Worm (Caenorhabditis elegans) whole organism, young adult: Measurements from ENCODE around the gene C41C4.9.

Experiments used
- B0261.1 ChIP-seq: sonication (generic microtip); optimal IDR thresholded peaks from 2 replicates; lab custom pipeline; 2016; ENCODE audit warnings: mild to moderate bottlenecking, missing genetic modification characterization, moderate library complexity, missing compliant biosample characterization
- C06A6.2 ChIP-seq: fragments of 200-800 bp; sonication (Bioruptor generic); conservative IDR thresholded peaks from 2 replicates; pipeline ENCODE4 v1.3.6; 2022; ENCODE audit warnings: missing genetic modification characterization, missing compliant biosample characterization
- C17E4.6 ChIP-seq: fragments of 200-800 bp; sonication (Bioruptor generic); IDR thresholded peaks from 2 replicates; pipeline ENCODE4 v1.3.6; 2022; ENCODE audit warnings: missing genetic modification reagents, missing genetic modification characterization, missing compliant biosample characterization
- F10E7.11 ChIP-seq: sonication (generic microtip); optimal IDR thresholded peaks from 2 replicates; lab custom pipeline; 2017; ENCODE audit warnings: mild to moderate bottlenecking, missing genetic modification characterization, moderate library complexity, missing compliant biosample characterization
- F33H1.4 ChIP-seq: fragments of 200-800 bp; sonication (Bioruptor generic); IDR thresholded peaks from 2 replicates; pipeline ENCODE4 v1.3.6; 2022; ENCODE audit warnings: missing genetic modification reagents, missing genetic modification characterization, missing compliant biosample characterization
- F39B2.1 ChIP-seq: fragments of 200-800 bp; sonication (Bioruptor generic); IDR thresholded peaks from 2 replicates; pipeline ENCODE4 v1.3.6; 2022; ENCODE audit warnings: missing genetic modification reagents, missing genetic modification characterization, missing compliant biosample characterization
- F49E8.2 ChIP-seq: sonication (generic microtip); optimal IDR thresholded peaks from 3 replicates; lab custom pipeline; 2017; ENCODE audit warnings: missing genetic modification characterization, mild to moderate bottlenecking, missing compliant biosample characterization, antibody characterized with exemption, moderate library complexity; ENCODE audit not compliant: insufficient read depth
- F52B5.7 ChIP-seq: sonication (generic microtip); optimal IDR thresholded peaks from 2 replicates; lab custom pipeline; 2016; ENCODE audit warnings: mild to moderate bottlenecking, missing genetic modification characterization, missing compliant biosample characterization
- F57A8.1 ChIP-seq: fragments of 200-800 bp; sonication (Bioruptor generic); optimal IDR thresholded peaks from 2 replicates; lab custom pipeline; 2018; ENCODE audit warnings: mild to moderate bottlenecking, missing genetic modification characterization, moderate library complexity, missing compliant biosample characterization
- K11D2.4 ChIP-seq: fragments of 200-800 bp; sonication (Bioruptor generic); IDR thresholded peaks from 2 replicates; pipeline ENCODE4 v1.3.6; 2022; ENCODE audit warnings: missing genetic modification reagents, missing genetic modification characterization, missing compliant biosample characterization
- T26A5.8 ChIP-seq: sonication (generic microtip); optimal IDR thresholded peaks from 2 replicates; lab custom pipeline; 2016; ENCODE audit warnings: missing genetic modification characterization, missing compliant biosample characterization
- Y67H2A.10 ChIP-seq: fragments of 200-800 bp; sonication (Bioruptor generic); conservative IDR thresholded peaks from 2 replicates; pipeline ENCODE4 v1.3.6; 2022; ENCODE audit warnings: missing genetic modification reagents, missing genetic modification characterization, missing compliant biosample characterization
- Y95B8A.8 ChIP-seq: fragments of 200-800 bp; sonication (Bioruptor generic); IDR thresholded peaks from 2 replicates; pipeline ENCODE4 v1.3.6; 2022; ENCODE audit warnings: missing genetic modification reagents, missing genetic modification characterization, missing compliant biosample characterization
- akir-1 ChIP-seq: fragments of 200-800 bp; sonication (Bioruptor generic); optimal IDR thresholded peaks from 2 replicates; lab custom pipeline; 2018; ENCODE audit warnings: mild to moderate bottlenecking, missing genetic modification characterization, moderate library complexity, missing compliant biosample characterization
- ama-1 ChIP-seq, 3 experiments: fragments of 150-350 bp in 1 of 3; sonication (generic microtip) in 2 of 3; optimal IDR thresholded peaks; 2 replicates each; lab custom pipeline; 2014 to 2018; ENCODE audit warnings: missing biosample characterization in 2 of 3, missing genetic modification characterization in 2 of 3, missing genetic modification reagents in 2 of 3
- ccch-3 ChIP-seq: fragments of 200-800 bp; sonication (Bioruptor generic); optimal IDR thresholded peaks from 2 replicates; lab custom pipeline; 2018; ENCODE audit warnings: mild to moderate bottlenecking, missing genetic modification characterization, missing compliant biosample characterization
- cebp-1 ChIP-seq, 2 experiments: fragments of 200-800 bp in 1 of 2; sonication (Bioruptor generic) in 1 of 2; sonication (generic microtip) in 1 of 2; IDR thresholded peaks in 1 of 2; optimal IDR thresholded peaks in 1 of 2; 2 replicates each; pipeline versions ENCODE4 v1.3.6 to Lab custom; 2017 to 2022; ENCODE audit warnings: missing compliant biosample characterization in 2 of 2, missing genetic modification characterization in 2 of 2, mild to moderate bottlenecking in 1 of 2, missing genetic modification reagents in 1 of 2, moderate library complexity in 1 of 2
- cebp-2 ChIP-seq: fragments of 200-800 bp; sonication (Bioruptor generic); IDR thresholded peaks from 2 replicates; pipeline ENCODE4 v1.3.6; 2022; ENCODE audit warnings: missing genetic modification characterization, missing compliant biosample characterization
- dpff-1 ChIP-seq: sonication (generic microtip); optimal IDR thresholded peaks from 2 replicates; lab custom pipeline; 2017; ENCODE audit warnings: mild to moderate bottlenecking, missing genetic modification characterization, missing compliant biosample characterization
- egl-44 ChIP-seq: fragments of 200-800 bp; sonication (Bioruptor generic); IDR thresholded peaks from 2 replicates; pipeline ENCODE4 v1.3.6; 2022; ENCODE audit warnings: missing genetic modification reagents, missing genetic modification characterization, missing compliant biosample characterization
- hmg-1.2 ChIP-seq: fragments of 200-800 bp; sonication (Bioruptor generic); IDR thresholded peaks from 2 replicates; pipeline ENCODE4 v1.3.6; 2022; ENCODE audit warnings: missing genetic modification reagents, missing genetic modification characterization, missing compliant biosample characterization
- hmg-20 ChIP-seq: fragments of 200-800 bp; sonication (Bioruptor generic); IDR thresholded peaks from 2 replicates; pipeline ENCODE4 v1.3.6; 2022; ENCODE audit warnings: missing genetic modification reagents, missing genetic modification characterization, missing compliant biosample characterization
- hrde-1 ChIP-seq: sonication (generic microtip); optimal IDR thresholded peaks from 2 replicates; lab custom pipeline; 2016; ENCODE audit warnings: missing genetic modification characterization, mild to moderate bottlenecking, missing compliant biosample characterization, moderate library complexity, missing genotype, missing genetic modification reagents, borderline replicate concordance
- let-526 ChIP-seq: fragments of 200-800 bp; sonication (Bioruptor generic); IDR thresholded peaks from 2 replicates; pipeline ENCODE4 v1.3.6; 2022; ENCODE audit warnings: missing genetic modification reagents, missing genetic modification characterization, missing compliant biosample characterization
- lin-26 ChIP-seq: fragments of 200-800 bp; sonication (Bioruptor generic); IDR thresholded peaks from 2 replicates; pipeline ENCODE4 v1.3.6; 2022; ENCODE audit warnings: missing genetic modification reagents, missing genetic modification characterization, missing compliant biosample characterization
- madf-10 ChIP-seq: sonication (generic microtip); optimal IDR thresholded peaks from 2 replicates; lab custom pipeline; 2016; ENCODE audit warnings: mild to moderate bottlenecking, missing genetic modification characterization, missing compliant biosample characterization
- mel-28 ChIP-seq: sonication (generic microtip); optimal IDR thresholded peaks from 2 replicates; lab custom pipeline; 2016; ENCODE audit warnings: borderline replicate concordance, mild to moderate bottlenecking, missing genetic modification characterization, missing compliant biosample characterization
- mes-4 ChIP-seq: sonication (generic microtip); optimal IDR thresholded peaks from 2 replicates; lab custom pipeline; 2016; ENCODE audit warnings: missing genotype, missing genetic modification characterization, missing compliant biosample characterization
- mxl-1 ChIP-seq: sonication (generic microtip); optimal IDR thresholded peaks from 2 replicates; lab custom pipeline; 2016; ENCODE audit warnings: missing genetic modification characterization, missing compliant biosample characterization
- nfya-1 ChIP-seq: sonication (generic microtip); optimal IDR thresholded peaks from 2 replicates; lab custom pipeline; 2017; ENCODE audit warnings: antibody characterized with exemption, missing compliant biosample characterization, missing genetic modification characterization, borderline replicate concordance; ENCODE audit not compliant: insufficient read depth
- nfyb-1 ChIP-seq: fragments of 200-800 bp; sonication (Bioruptor generic); IDR thresholded peaks from 2 replicates; pipeline ENCODE4 v1.3.6; 2022; ENCODE audit warnings: missing genetic modification reagents, missing genetic modification characterization, missing compliant biosample characterization
- nhr-27 ChIP-seq: fragments of 200-800 bp; sonication (Bioruptor generic); optimal IDR thresholded peaks from 2 replicates; lab custom pipeline; 2018; ENCODE audit warnings: mild to moderate bottlenecking, missing genetic modification characterization, moderate library complexity, missing compliant biosample characterization
- nhr-80 ChIP-seq: sonication (generic microtip); optimal IDR thresholded peaks from 2 replicates; lab custom pipeline; 2016; ENCODE audit warnings: missing genetic modification characterization, missing compliant biosample characterization
- repo-1 ChIP-seq: sonication (generic microtip); optimal IDR thresholded peaks from 2 replicates; lab custom pipeline; 2017; ENCODE audit warnings: mild to moderate bottlenecking, missing genetic modification characterization, missing compliant biosample characterization
- rpc-1 ChIP-seq, 2 experiments: fragments of 150-350 bp in 1 of 2; sonication (generic microtip) in 1 of 2; optimal IDR thresholded peaks; 2 replicates each; lab custom pipeline; 2014 to 2018; ENCODE audit warnings: missing biosample characterization in 1 of 2, missing genetic modification characterization in 1 of 2, missing genetic modification reagents in 1 of 2, missing genotype in 1 of 2
- snpc-1.1 ChIP-seq: sonication (generic microtip); optimal IDR thresholded peaks from 2 replicates; lab custom pipeline; 2017; ENCODE audit warnings: missing genetic modification characterization, mild to moderate bottlenecking, missing compliant biosample characterization, antibody characterized with exemption, moderate library complexity, missing genotype, missing genetic modification reagents; ENCODE audit not compliant: insufficient read depth
- tbp1 ChIP-seq: fragments of 200-800 bp; sonication (Bioruptor generic); optimal IDR thresholded peaks from 2 replicates; lab custom pipeline; 2018; ENCODE audit warnings: mild to moderate bottlenecking, missing genetic modification characterization, missing compliant biosample characterization
- tbx-9 ChIP-seq: sonication (generic microtip); optimal IDR thresholded peaks from 2 replicates; lab custom pipeline; 2016; ENCODE audit warnings: borderline replicate concordance, missing genetic modification characterization, inconsistent platforms, missing compliant biosample characterization
- tlf-1 ChIP-seq: fragments of 200-800 bp; sonication (Bioruptor generic); optimal IDR thresholded peaks from 2 replicates; lab custom pipeline; 2018; ENCODE audit warnings: mild to moderate bottlenecking, missing genetic modification characterization, missing compliant biosample characterization
- unc-62 ChIP-seq: fragments of 150-350 bp; optimal IDR thresholded peaks from 2 replicates; lab custom pipeline; 2014; ENCODE audit warnings: missing biosample characterization, missing genetic modification reagents, missing genetic modification characterization
- xnd-1 ChIP-seq: sonication (generic microtip); optimal IDR thresholded peaks from 2 replicates; lab custom pipeline; 2016; ENCODE audit warnings: missing genotype, missing genetic modification reagents, missing genetic modification characterization, missing compliant biosample characterization
- zim-3 ChIP-seq: sonication (generic microtip); optimal IDR thresholded peaks from 2 replicates; lab custom pipeline; 2017; ENCODE audit warnings: mild to moderate bottlenecking, missing genetic modification characterization, moderate library complexity, missing compliant biosample characterization
- ztf-18 ChIP-seq: sonication (generic microtip); optimal IDR thresholded peaks from 2 replicates; lab custom pipeline; 2016; ENCODE audit warnings: missing genotype, mild to moderate bottlenecking, missing genetic modification characterization, missing compliant biosample characterization
- ztf-26 ChIP-seq: sonication (generic microtip); optimal IDR thresholded peaks from 2 replicates; lab custom pipeline; 2017; ENCODE audit warnings: missing genetic modification characterization, missing compliant biosample characterization
- ztf-6 ChIP-seq: fragments of 200-800 bp; sonication (Bioruptor generic); IDR thresholded peaks from 2 replicates; pipeline ENCODE4 v1.3.6; 2022; ENCODE audit warnings: missing genetic modification reagents, missing genetic modification characterization, missing compliant biosample characterization

C41C4.9 gene

ce11 chrII:8106921-8107695 is at the start of gene C41C4.9, which contains the start of gene chst-1:
Gene C41C4.9, plus strand, starts transcription at chrII:8107645.
Gene chst-1, minus strand, starts transcription at chrII:8106971.
- TF ChIP-seq ama-1 (optimal IDR thresholded peaks at IDR 0.05; lab: Kevin White, UChicago), result no peak
- peak in 1 of 2 experiments; percentile 86 for TF ChIP-seq ama-1 (GFP tag; optimal IDR thresholded peaks at IDR 0.05; lab: Kevin White, UChicago)
- TF ChIP-seq let-526 (GFP tag; lab: Robert Waterston, UW), result no peak; the same call in 1 of the 2 replicates
- TF ChIP-seq mes-4 (tag; lab: Kevin White, UChicago), result peak; percentile 68
- TF ChIP-seq ztf-18 (tag; lab: Kevin White, UChicago), result peak; percentile 87
- peak; percentile 53; the same call in 1 of the 2 replicates for TF ChIP-seq C06A6.2 (GFP tag; lab: Robert Waterston, UW)
- TF ChIP-seq hrde-1 (tag; lab: Kevin White, UChicago), result peak; percentile 80
- TF ChIP-seq ztf-26 (tag; lab: Kevin White, UChicago), result peak; percentile 88
- peak; percentile 64 for TF ChIP-seq tlf-1 (GFP tag; lab: Kevin White, UChicago)
- peak; percentile 61 for TF ChIP-seq tbx-9
- TF ChIP-seq tbp1 (GFP tag; lab: Kevin White, UChicago), result peak; percentile 96
- TF ChIP-seq cebp-1 (GFP tag; IDR thresholded peaks at IDR 0.05; lab: Robert Waterston, UW), result peak; percentile 23; the same call in 1 of the 2 replicates
- TF ChIP-seq cebp-1 (tag; optimal IDR thresholded peaks at IDR 0.05; lab: Kevin White, UChicago), result no peak
- TF ChIP-seq mxl-1 (tag; lab: Kevin White, UChicago), result peak; percentile 92
- peak; percentile 94 for TF ChIP-seq F52B5.7 (tag; lab: Kevin White, UChicago)
- peak; percentile 41 for TF ChIP-seq F49E8.2 (tag; lab: Kevin White, UChicago)
- TF ChIP-seq T26A5.8 (tag; lab: Kevin White, UChicago), result peak; percentile 96
- peak; percentile 75 for TF ChIP-seq madf-10 (tag; lab: Kevin White, UChicago)
- peak; percentile 75 for TF ChIP-seq nhr-80 (tag; lab: Kevin White, UChicago)
- TF ChIP-seq nfyb-1 (GFP tag; lab: Robert Waterston, UW), result peak; percentile 91
- no peak for TF ChIP-seq nhr-27 (tag; lab: Kevin White, UChicago)
- TF ChIP-seq lin-26 (GFP tag; lab: Robert Waterston, UW), result peak; percentile 98; the same call in 1 of the 2 replicates
- peak; percentile 88; the same call in 1 of the 2 replicates for TF ChIP-seq cebp-2 (GFP tag; lab: Robert Waterston, UW)
- TF ChIP-seq F10E7.11 (tag; lab: Kevin White, UChicago), result peak; percentile 88
- no peak for TF ChIP-seq ccch-3 (GFP tag; lab: Kevin White, UChicago)
- no peak; the same call in 1 of the 2 replicates for TF ChIP-seq F33H1.4 (GFP tag; lab: Robert Waterston, UW)
- TF ChIP-seq B0261.1, result peak; percentile 86
- TF ChIP-seq egl-44 (GFP tag; lab: Robert Waterston, UW), result peak; percentile 95
- TF ChIP-seq hmg-20 (GFP tag; lab: Robert Waterston, UW), result peak; percentile 75
- TF ChIP-seq K11D2.4 (GFP tag; lab: Robert Waterston, UW), result no peak
- TF ChIP-seq xnd-1 (tag; lab: Kevin White, UChicago), result no peak
- TF ChIP-seq unc-62 (GFP tag; lab: Kevin White, UChicago), result no peak
- TF ChIP-seq mel-28, result no peak
- peak; percentile 94 for TF ChIP-seq rpc-1 (optimal IDR thresholded peaks at IDR 0.05; lab: Kevin White, UChicago)
- TF ChIP-seq rpc-1 (tag; optimal IDR thresholded peaks at IDR 0.05; lab: Kevin White, UChicago), result peak; percentile 97
- peak; percentile 95 for TF ChIP-seq zim-3 (tag; lab: Kevin White, UChicago)
- TF ChIP-seq akir-1 (GFP tag; lab: Kevin White, UChicago), result peak; percentile 77
- TF ChIP-seq hmg-1.2 (GFP tag; lab: Robert Waterston, UW), result peak; percentile 69
- peak; percentile 78 for TF ChIP-seq repo-1 (tag; lab: Kevin White, UChicago)
- TF ChIP-seq F57A8.1, result peak; percentile 93
- no peak for TF ChIP-seq Y67H2A.10
- TF ChIP-seq F39B2.1 (GFP tag; lab: Robert Waterston, UW), result peak; percentile 58; the same call in 1 of the 2 replicates
- TF ChIP-seq dpff-1 (tag; lab: Kevin White, UChicago), result peak; percentile 83
- TF ChIP-seq nfya-1 (tag; lab: Kevin White, UChicago), result no peak
- TF ChIP-seq C17E4.6 (GFP tag; lab: Robert Waterston, UW), result no peak; the same call in 1 of the 2 replicates
- peak; percentile 29; the same call in 1 of the 2 replicates for TF ChIP-seq ztf-6 (GFP tag; lab: Robert Waterston, UW)
- no peak for TF ChIP-seq Y95B8A.8
- peak; percentile 30 for TF ChIP-seq snpc-1.1 (tag; lab: Kevin White, UChicago)
